Worm (Caenorhabditis elegans): ENCODE measurements around the gene ZC190.5.

DNA sequence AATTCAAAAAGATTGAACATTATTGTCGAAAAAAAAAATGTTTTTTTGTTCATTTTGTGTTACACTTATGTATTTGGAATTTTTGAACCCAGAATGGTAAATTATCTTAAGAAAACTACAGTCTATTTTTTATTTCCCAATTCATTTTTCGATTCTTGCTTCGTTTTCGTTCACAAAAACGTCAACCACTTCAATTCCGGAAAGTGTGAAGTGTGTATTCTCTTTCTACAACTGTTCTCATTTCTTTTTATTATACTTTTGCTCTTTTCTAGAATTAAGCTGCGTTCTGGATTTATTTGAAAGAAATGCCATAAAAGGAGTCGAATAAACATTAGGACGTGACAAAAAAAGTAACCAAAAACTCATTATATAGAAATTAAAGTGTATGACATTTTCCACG lies 51.1 kb downstream of the ZC190.5 start, which contains the start of gene F41E6.1:
- TF ChIP-seq ceh-2 (tag; optimal IDR thresholded peaks at IDR 0.05) = no peak
- no peak for TF ChIP-seq rnt-1 (tag; optimal IDR thresholded peaks at IDR 0.05)
- no peak for TF ChIP-seq dve-1 (tag; optimal IDR thresholded peaks at IDR 0.05)
- TF ChIP-seq unc-55 (GFP tag; optimal IDR thresholded peaks at IDR 0.05) = no peak
